Fruit fly (Drosophila melanogaster) whole organism, embryonic: ENCODE measurements around the gene shams.

Experiments
- Abd-B ChIP-seq: fragments of 200-800 bp; sonication (Bioruptor generic); optimal IDR thresholded peaks from 2 replicates; lab custom pipeline; 2018; ENCODE audit warnings: missing biosample characterization, mild to moderate bottlenecking, missing genetic modification characterization, moderate library complexity
- Asciz ChIP-seq: fragments of 200-800 bp; sonication (Bioruptor generic); optimal IDR thresholded peaks from 2 replicates; lab custom pipeline; 2017; ENCODE audit warnings: missing biosample characterization, mild to moderate bottlenecking, missing genetic modification characterization, missing genetic modification reagents
- CG10654 ChIP-seq: fragments of 200-800 bp; sonication (Bioruptor generic); optimal IDR thresholded peaks from 2 replicates; lab custom pipeline; 2016; ENCODE audit warnings: missing biosample characterization, missing genetic modification characterization
- CG10959 ChIP-seq: fragments of 200-800 bp; sonication (Bioruptor generic); IDR thresholded peaks from 2 replicates; pipeline ENCODE4 v1.3.6; 2022; ENCODE audit warnings: missing biosample characterization, missing genetic modification characterization
- CG11085 ChIP-seq: fragments of 200-800 bp; sonication (Bioruptor generic); IDR thresholded peaks from 2 replicates; pipeline ENCODE4 v1.3.6; 2022; ENCODE audit warnings: missing biosample characterization, missing genetic modification characterization
- CG12219 ChIP-seq: fragments of 200-800 bp; sonication (Bioruptor generic); optimal IDR thresholded peaks from 3 replicates; lab custom pipeline; 2018; ENCODE audit warnings: missing biosample characterization, mild to moderate bottlenecking, missing genetic modification characterization
- CG15479 ChIP-seq: fragments of 200-800 bp; sonication (Bioruptor generic); optimal IDR thresholded peaks from 3 replicates; lab custom pipeline; 2019; ENCODE audit warnings: missing biosample characterization, mild to moderate bottlenecking, missing genetic modification characterization, moderate library complexity
- CG17385 ChIP-seq: fragments of 200-800 bp; sonication (Bioruptor generic); optimal IDR thresholded peaks from 3 replicates; lab custom pipeline; 2018; ENCODE audit warnings: missing biosample characterization, mild to moderate bottlenecking, missing genetic modification characterization
- CG30403 ChIP-seq: fragments of 200-800 bp; sonication (Bioruptor generic); optimal IDR thresholded peaks from 3 replicates; lab custom pipeline; 2016; ENCODE audit warnings: missing biosample characterization, missing genetic modification characterization
- CG32767 ChIP-seq: fragments of 200-800 bp; sonication (Bioruptor generic); IDR thresholded peaks from 2 replicates; pipeline ENCODE4 v1.3.6; 2022; ENCODE audit warnings: missing biosample characterization, missing genetic modification characterization
- CG33213 ChIP-seq: fragments of 200-800 bp; sonication (Bioruptor generic); optimal IDR thresholded peaks from 3 replicates; lab custom pipeline; 2016; ENCODE audit warnings: missing biosample characterization, missing genetic modification characterization
- CG3838 ChIP-seq: fragments of 200-800 bp; sonication (Bioruptor generic); optimal IDR thresholded peaks from 3 replicates; lab custom pipeline; 2016; ENCODE audit warnings: missing biosample characterization, missing genetic modification characterization
- CG6813 ChIP-seq: fragments of 200-800 bp; sonication (Bioruptor generic); optimal IDR thresholded peaks from 2 replicates; lab custom pipeline; 2017; ENCODE audit warnings: missing biosample characterization, missing genetic modification characterization, mild to moderate bottlenecking, moderate library complexity, missing genetic modification reagents
- CG6854 ChIP-seq: fragments of 200-800 bp; sonication (Bioruptor generic); optimal IDR thresholded peaks from 3 replicates; lab custom pipeline; 2017; ENCODE audit warnings: missing biosample characterization, mild to moderate bottlenecking, missing genetic modification characterization
- CG7963 ChIP-seq: fragments of 200-800 bp; sonication (Bioruptor generic); IDR thresholded peaks from 3 replicates; pipeline ENCODE4 v1.3.6; 2022; ENCODE audit warnings: missing biosample characterization, missing genetic modification characterization; ENCODE audit not compliant: partially characterized antibody
- CG9609 ChIP-seq: fragments of 200-800 bp; sonication (Bioruptor generic); optimal IDR thresholded peaks from 3 replicates; lab custom pipeline; 2016; ENCODE audit warnings: missing biosample characterization, missing genetic modification characterization
- CG9817 ChIP-seq: fragments of 200-800 bp; sonication (Bioruptor generic); optimal IDR thresholded peaks from 2 replicates; lab custom pipeline; 2018; ENCODE audit warnings: missing biosample characterization, mild to moderate bottlenecking, missing genetic modification characterization, moderate library complexity
- Camta ChIP-seq: fragments of 200-800 bp; sonication (Bioruptor generic); optimal IDR thresholded peaks from 2 replicates; lab custom pipeline; 2016; ENCODE audit warnings: missing biosample characterization, missing genetic modification characterization
- Elba2 ChIP-seq: fragments of 200-800 bp; sonication (Bioruptor generic); optimal IDR thresholded peaks from 3 replicates; lab custom pipeline; 2016; ENCODE audit warnings: missing biosample characterization, missing genetic modification characterization
- Ets65A ChIP-seq: fragments of 200-800 bp; sonication (Bioruptor generic); peaks from one replicate; lab custom pipeline; 2016; ENCODE audit warnings: missing biosample characterization, missing genetic modification characterization
- Gsc ChIP-seq: fragments of 200-800 bp; sonication (Bioruptor generic); IDR thresholded peaks from 2 replicates; pipeline ENCODE4 v1.3.6; 2022; ENCODE audit warnings: missing biosample characterization, missing genetic modification characterization
- H2.0 ChIP-seq: fragments of 200-800 bp; sonication (Bioruptor generic); IDR thresholded peaks from 2 replicates; pipeline ENCODE4 v1.3.6; 2022; ENCODE audit warnings: missing biosample characterization, missing genetic modification characterization
- HLH3B ChIP-seq: fragments of 200-800 bp; sonication (Bioruptor generic); IDR thresholded peaks from 2 replicates; pipeline ENCODE4 v1.3.6; 2022; ENCODE audit warnings: missing biosample characterization, missing genetic modification characterization
- Mes4 ChIP-seq: fragments of 200-800 bp; sonication (Bioruptor generic); optimal IDR thresholded peaks from 2 replicates; lab custom pipeline; 2016; ENCODE audit warnings: missing biosample characterization, missing genetic modification characterization
- NC2β ChIP-seq: fragments of 200-800 bp; sonication (Bioruptor generic); optimal IDR thresholded peaks from 2 replicates; lab custom pipeline; 2016; ENCODE audit warnings: missing biosample characterization, missing genetic modification characterization
- Neu2 ChIP-seq: fragments of 200-800 bp; sonication (Bioruptor generic); optimal IDR thresholded peaks from 3 replicates; lab custom pipeline; 2016; ENCODE audit warnings: missing biosample characterization, missing genetic modification characterization, borderline replicate concordance
- Oli ChIP-seq: fragments of 200-800 bp; sonication (Bioruptor generic); optimal IDR thresholded peaks from 2 replicates; lab custom pipeline; 2018; ENCODE audit warnings: missing biosample characterization, mild to moderate bottlenecking, missing genetic modification characterization, moderate library complexity
- Pdp1 ChIP-seq, 2 experiments: fragments of 200-800 bp; sonication (Bioruptor generic); optimal IDR thresholded peaks; 3 replicates each; lab custom pipeline; 2016; ENCODE audit warnings: missing biosample characterization in 2 of 2, missing genetic modification characterization in 2 of 2, mild to moderate bottlenecking in 1 of 2, moderate library complexity in 1 of 2
- Rx ChIP-seq: fragments of 200-800 bp; sonication (Bioruptor generic); IDR thresholded peaks from 2 replicates; pipeline ENCODE4 v1.3.6; 2022; ENCODE audit warnings: missing biosample characterization, missing genetic modification characterization
- Sox100B ChIP-seq: fragments of 200-800 bp; sonication (Bioruptor generic); optimal IDR thresholded peaks from 3 replicates; lab custom pipeline; 2018; ENCODE audit warnings: missing biosample characterization, mild to moderate bottlenecking, missing genetic modification characterization
- Sox102F ChIP-seq: fragments of 200-800 bp; sonication (Bioruptor generic); optimal IDR thresholded peaks from 2 replicates; lab custom pipeline; 2018; ENCODE audit warnings: missing biosample characterization, mild to moderate bottlenecking, missing genetic modification characterization, moderate library complexity
- Sry-δ ChIP-seq: fragments of 200-800 bp; sonication (Bioruptor generic); optimal IDR thresholded peaks from 2 replicates; lab custom pipeline; 2016; ENCODE audit warnings: missing biosample characterization, missing genetic modification characterization
- Xbp1 ChIP-seq: fragments of 200-800 bp; sonication (Bioruptor generic); optimal IDR thresholded peaks from 3 replicates; lab custom pipeline; 2016; ENCODE audit warnings: missing biosample characterization, mild to moderate bottlenecking, missing genetic modification characterization
- bsh ChIP-seq, 2 experiments: fragments of 200-800 bp; sonication (Bioruptor generic); optimal IDR thresholded peaks; 2 replicates each; lab custom pipeline; 2017 to 2018; ENCODE audit warnings: mild to moderate bottlenecking in 2 of 2, missing biosample characterization in 2 of 2, missing genetic modification characterization in 2 of 2, moderate library complexity in 1 of 2
- btn ChIP-seq: fragments of 200-800 bp; sonication (Bioruptor generic); optimal IDR thresholded peaks from 2 replicates; lab custom pipeline; 2016; ENCODE audit warnings: missing biosample characterization, missing genetic modification characterization
- dati ChIP-seq: fragments of 200-800 bp; sonication (Bioruptor generic); IDR thresholded peaks from 2 replicates; pipeline ENCODE4 v1.3.6; 2022; ENCODE audit warnings: missing biosample characterization, missing genetic modification characterization
- emc ChIP-seq: fragments of 200-800 bp; sonication (Bioruptor generic); optimal IDR thresholded peaks from 2 replicates; lab custom pipeline; 2016; ENCODE audit warnings: missing biosample characterization, missing genetic modification characterization
- fd102C ChIP-seq: fragments of 200-800 bp; sonication (Bioruptor generic); optimal IDR thresholded peaks from 2 replicates; lab custom pipeline; 2018; ENCODE audit warnings: missing biosample characterization, mild to moderate bottlenecking, missing genetic modification characterization, moderate library complexity
- gce ChIP-seq: fragments of 200-800 bp; sonication (Bioruptor generic); IDR thresholded peaks from 3 replicates; pipeline ENCODE4 v1.3.6; 2022; ENCODE audit warnings: missing biosample characterization, missing genetic modification characterization
- hbn ChIP-seq: fragments of 200-800 bp; sonication (Bioruptor generic); IDR thresholded peaks from 2 replicates; pipeline ENCODE4 v1.3.6; 2022; ENCODE audit warnings: missing biosample characterization, missing genetic modification characterization; ENCODE audit not compliant: partially characterized antibody
- hth ChIP-seq: fragments of >200 bp; optimal IDR thresholded peaks from 2 replicates; lab custom pipeline; 2017; ENCODE audit warnings: inconsistent platforms
- klu ChIP-seq: fragments of 200-800 bp; sonication (Bioruptor generic); IDR thresholded peaks from 2 replicates; pipeline ENCODE4 v1.3.6; 2022; ENCODE audit warnings: missing biosample characterization, missing genetic modification characterization
- kni ChIP-seq: fragments of 200-800 bp; sonication (Bioruptor generic); optimal IDR thresholded peaks from 3 replicates; lab custom pipeline; 2017; ENCODE audit warnings: mild to moderate bottlenecking, missing biosample characterization, missing genetic modification reagents, missing genetic modification characterization
- lilli ChIP-seq: fragments of 200-800 bp; sonication (Bioruptor generic); optimal IDR thresholded peaks from 3 replicates; lab custom pipeline; 2016; ENCODE audit warnings: missing biosample characterization, missing genetic modification characterization
- nau ChIP-seq: fragments of 200-800 bp; sonication (Bioruptor generic); optimal IDR thresholded peaks from 3 replicates; lab custom pipeline; 2017; ENCODE audit warnings: missing biosample characterization, mild to moderate bottlenecking, missing genetic modification characterization, missing genetic modification reagents
- pho ChIP-seq: fragments of 200-800 bp; sonication (Bioruptor generic); optimal IDR thresholded peaks from 2 replicates; lab custom pipeline; 2016; ENCODE audit warnings: missing biosample characterization, missing genetic modification characterization
- psq ChIP-seq: fragments of 200-800 bp; sonication (Bioruptor generic); optimal IDR thresholded peaks from 2 replicates; lab custom pipeline; 2017; ENCODE audit warnings: missing biosample characterization, missing genetic modification characterization
- tgo ChIP-seq: fragments of 200-800 bp; sonication (Bioruptor generic); IDR thresholded peaks from 3 replicates; pipeline ENCODE4 v1.3.6; 2022; ENCODE audit warnings: missing biosample characterization, missing genetic modification characterization
- tio ChIP-seq: fragments of 200-800 bp; sonication (Bioruptor generic); optimal IDR thresholded peaks from 2 replicates; lab custom pipeline; 2017; ENCODE audit warnings: missing biosample characterization, missing genetic modification characterization, inconsistent platforms
- trem ChIP-seq: fragments of 200-800 bp; optimal IDR thresholded peaks from 3 replicates; lab custom pipeline; 2019; ENCODE audit warnings: missing biosample characterization, mild to moderate bottlenecking, missing genetic modification characterization, moderate library complexity
- trh ChIP-seq: fragments of 200-800 bp; sonication (Bioruptor generic); optimal IDR thresholded peaks from 2 replicates; lab custom pipeline; 2016; ENCODE audit warnings: missing biosample characterization, missing genetic modification characterization
- unpg ChIP-seq: fragments of 200-800 bp; sonication (Bioruptor generic); optimal IDR thresholded peaks from 3 replicates; lab custom pipeline; 2018; ENCODE audit warnings: missing biosample characterization, mild to moderate bottlenecking, missing genetic modification characterization, moderate library complexity

Gene shams

DNA sequence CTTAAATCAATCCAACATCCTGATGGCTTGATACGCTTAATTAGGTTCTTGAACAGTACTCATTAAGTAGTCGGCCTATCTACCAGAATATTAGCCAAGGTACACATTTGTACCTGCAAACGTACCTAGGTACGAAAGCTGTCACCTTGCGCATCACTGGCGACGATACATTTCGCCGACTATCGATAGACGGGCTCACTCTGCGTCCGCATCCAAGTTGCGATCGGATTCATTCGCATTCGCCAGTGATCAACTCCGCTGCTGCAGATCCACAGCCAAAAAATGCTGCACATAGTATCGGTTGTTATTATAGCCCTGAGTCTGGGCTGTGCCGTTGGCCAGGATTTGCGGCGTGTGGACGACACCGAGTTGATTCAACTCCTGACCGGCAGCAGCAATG is 26.9 kb downstream of the shams start, which contains the start of gene CG11790 (continued):
- TF ChIP-seq CG17385 (no peak), CG9817 (tag; lab: Kevin White, UChicago) (no peak), trem (tag; lab: Kevin White, UChicago) (no peak), fd102C (no peak), Neu2 (GFP tag; lab: Kevin White, UChicago) (no peak), CG12219 (GFP tag; lab: Kevin White, UChicago) (no peak), lilli (GFP tag; lab: Kevin White, UChicago) (peak; percentile 7), trh (GFP tag; lab: Kevin White, UChicago) (no peak), HLH3B (GFP tag; lab: Robert Waterston, UW) (no peak), CG10654 (GFP tag; lab: Kevin White, UChicago) (no peak), Sry-δ (GFP tag; lab: Kevin White, UChicago) (peak; percentile 75), Rx (GFP tag; lab: Robert Waterston, UW) (no peak), Abd-B (GFP tag; lab: Kevin White, UChicago) (no peak), Asciz (GFP tag; lab: Kevin White, UChicago) (no peak), Sox100B (GFP tag; lab: Kevin White, UChicago) (no peak), CG6813 (GFP tag; lab: Kevin White, UChicago) (no peak), gce (no peak), nau (GFP tag; lab: Kevin White, UChicago) (no peak), Gsc (GFP tag; lab: Robert Waterston, UW) (no peak), kni (no peak), hth (lab: Kevin White, UChicago) (no peak), CG7963 (GFP tag; lab: Robert Waterston, UW) (peak; percentile 85), H2.0 (no peak), Sox102F (GFP tag; lab: Kevin White, UChicago) (no peak), Camta (GFP tag; lab: Kevin White, UChicago) (no peak), Ets65A (GFP tag; lab: Kevin White, UChicago) (peak; percentile 43), Pdp1 (GFP tag; optimal IDR thresholded peaks at IDR 0.05; lab: Kevin White, UChicago) (no peak), CG11085 (GFP tag; lab: Robert Waterston, UW) (no peak), CG9609 (no peak), Xbp1 (GFP tag; lab: Kevin White, UChicago) (no peak), CG15479 (GFP tag; lab: Kevin White, UChicago) (no peak), Mes4 (GFP tag; lab: Kevin White, UChicago) (no peak), NC2β (GFP tag; lab: Kevin White, UChicago) (no peak), CG6854 (GFP tag; lab: Kevin White, UChicago) (no peak), btn (no peak), CG33213 (GFP tag; lab: Kevin White, UChicago) (no peak), dati (GFP tag; lab: Robert Waterston, UW) (no peak), CG10959 (GFP tag; lab: Robert Waterston, UW) (no peak), unpg (GFP tag; lab: Kevin White, UChicago) (no peak), Oli (tag; lab: Kevin White, UChicago) (no peak), hbn (peak; percentile 73; the same call in 1 of the 2 replicates), CG3838 (GFP tag; lab: Kevin White, UChicago) (no peak), pho (GFP tag; lab: Kevin White, UChicago) (no peak), tgo (GFP tag; lab: Robert Waterston, UW) (no peak), Elba2 (GFP tag; lab: Kevin White, UChicago) (no peak), emc (GFP tag; lab: Kevin White, UChicago) (no peak), klu (GFP tag; lab: Robert Waterston, UW) (no peak), psq (GFP tag; lab: Kevin White, UChicago) (no peak), CG32767 (no peak), CG30403 (no peak), bsh (GFP tag; optimal IDR thresholded peaks at IDR 0.05; lab: Kevin White, UChicago) (no peak), tio (no peak)
